Worm (Caenorhabditis elegans) whole organism, young adult: ENCODE measurements around the gene srt-19.

Experiments used
- B0035.1 ChIP-seq: sonication (generic microtip); optimal IDR thresholded peaks from 2 replicates; lab custom pipeline; 2016; ENCODE audit warnings: missing genetic modification characterization, mild to moderate bottlenecking, missing compliant biosample characterization, missing genotype, missing genetic modification reagents
- B0336.3 ChIP-seq: fragments of 200-800 bp; sonication (Bioruptor generic); IDR thresholded peaks from 2 replicates; pipeline ENCODE4 v1.3.6; 2022; ENCODE audit warnings: missing genetic modification characterization, missing compliant biosample characterization
- F33H1.4 ChIP-seq: fragments of 200-800 bp; sonication (Bioruptor generic); IDR thresholded peaks from 2 replicates; pipeline ENCODE4 v1.3.6; 2022; ENCODE audit warnings: missing genetic modification reagents, missing genetic modification characterization, missing compliant biosample characterization
- F37B4.10 ChIP-seq: fragments of 200-800 bp; sonication (Bioruptor generic); IDR thresholded peaks from 2 replicates; pipeline ENCODE4 v1.3.6; 2022; ENCODE audit warnings: missing genetic modification characterization, missing compliant biosample characterization
- F52B5.7 ChIP-seq: sonication (generic microtip); optimal IDR thresholded peaks from 2 replicates; lab custom pipeline; 2016; ENCODE audit warnings: mild to moderate bottlenecking, missing genetic modification characterization, missing compliant biosample characterization
- F55B11.4 ChIP-seq: sonication (generic microtip); optimal IDR thresholded peaks from 2 replicates; lab custom pipeline; 2016; ENCODE audit warnings: missing compliant biosample characterization, missing genetic modification characterization, borderline replicate concordance; ENCODE audit not compliant: insufficient read depth
- F57A8.1 ChIP-seq: fragments of 200-800 bp; sonication (Bioruptor generic); optimal IDR thresholded peaks from 2 replicates; lab custom pipeline; 2018; ENCODE audit warnings: mild to moderate bottlenecking, missing genetic modification characterization, moderate library complexity, missing compliant biosample characterization
- F57C9.4 ChIP-seq: sonication (generic microtip); optimal IDR thresholded peaks from 2 replicates; lab custom pipeline; 2017; ENCODE audit warnings: mild to moderate bottlenecking, missing genetic modification characterization, missing compliant biosample characterization
- K11D2.4 ChIP-seq: fragments of 200-800 bp; sonication (Bioruptor generic); IDR thresholded peaks from 2 replicates; pipeline ENCODE4 v1.3.6; 2022; ENCODE audit warnings: missing genetic modification reagents, missing genetic modification characterization, missing compliant biosample characterization
- T07F8.4 ChIP-seq: sonication (generic microtip); optimal IDR thresholded peaks from 2 replicates; lab custom pipeline; 2016; ENCODE audit warnings: mild to moderate bottlenecking, missing genetic modification characterization, moderate library complexity, missing compliant biosample characterization
- Y53F4B.3 ChIP-seq: fragments of 200-800 bp; sonication (Bioruptor generic); IDR thresholded peaks from 2 replicates; pipeline ENCODE4 v1.3.6; 2022; ENCODE audit warnings: missing genetic modification reagents, missing genetic modification characterization, missing compliant biosample characterization
- Y79H2A.3 ChIP-seq: fragments of 200-800 bp; sonication (Bioruptor generic); conservative IDR thresholded peaks from 2 replicates; pipeline ENCODE4 v1.3.6; 2022; ENCODE audit warnings: missing genetic modification reagents, missing genetic modification characterization, missing compliant biosample characterization
- athp-1 ChIP-seq: sonication (generic microtip); optimal IDR thresholded peaks from 2 replicates; lab custom pipeline; 2017; ENCODE audit warnings: mild to moderate bottlenecking, missing genetic modification characterization, missing compliant biosample characterization
- attf-3 ChIP-seq: fragments of 200-800 bp; sonication (Bioruptor generic); conservative IDR thresholded peaks from 2 replicates; pipeline ENCODE4 v1.3.6; 2022; ENCODE audit warnings: missing genetic modification reagents, missing genetic modification characterization, missing compliant biosample characterization
- attf-6 ChIP-seq: fragments of 200-800 bp; sonication (Bioruptor generic); IDR thresholded peaks from 2 replicates; pipeline ENCODE4 v1.3.6; 2022; ENCODE audit warnings: missing genetic modification reagents, missing genetic modification characterization, missing compliant biosample characterization
- bed-1 ChIP-seq: fragments of 200-800 bp; sonication (Bioruptor generic); IDR thresholded peaks from 2 replicates; pipeline ENCODE4 v1.3.6; 2022; ENCODE audit warnings: missing genetic modification reagents, missing genetic modification characterization, missing compliant biosample characterization
- bed-2 ChIP-seq: fragments of 200-800 bp; sonication (Bioruptor generic); IDR thresholded peaks from 2 replicates; pipeline ENCODE4 v1.3.6; 2022; ENCODE audit warnings: missing genetic modification reagents, missing genetic modification characterization, missing compliant biosample characterization
- ccch-3 ChIP-seq: fragments of 200-800 bp; sonication (Bioruptor generic); optimal IDR thresholded peaks from 2 replicates; lab custom pipeline; 2018; ENCODE audit warnings: mild to moderate bottlenecking, missing genetic modification characterization, missing compliant biosample characterization
- ceh-79 ChIP-seq: sonication (generic microtip); optimal IDR thresholded peaks from 2 replicates; lab custom pipeline; 2017; ENCODE audit warnings: mild to moderate bottlenecking, missing genetic modification characterization, missing compliant biosample characterization
- ceh-91 ChIP-seq: fragments of 200-800 bp; sonication (Bioruptor generic); IDR thresholded peaks from 2 replicates; pipeline ENCODE4 v1.3.6; 2022; ENCODE audit warnings: missing genetic modification reagents, missing genetic modification characterization, missing compliant biosample characterization
- die-1 ChIP-seq: sonication (generic microtip); optimal IDR thresholded peaks from 2 replicates; lab custom pipeline; 2016; ENCODE audit warnings: missing genotype, mild to moderate bottlenecking, missing genetic modification characterization, missing compliant biosample characterization
- dox-1 ChIP-seq: fragments of 200-800 bp; sonication (Bioruptor generic); IDR thresholded peaks from 2 replicates; pipeline ENCODE4 v1.3.6; 2022; ENCODE audit warnings: missing genetic modification reagents, missing genetic modification characterization, missing compliant biosample characterization
- egl-44 ChIP-seq: fragments of 200-800 bp; sonication (Bioruptor generic); IDR thresholded peaks from 2 replicates; pipeline ENCODE4 v1.3.6; 2022; ENCODE audit warnings: missing genetic modification reagents, missing genetic modification characterization, missing compliant biosample characterization
- fkh-3 ChIP-seq: sonication (generic microtip); optimal IDR thresholded peaks from 2 replicates; lab custom pipeline; 2016; ENCODE audit warnings: mild to moderate bottlenecking, missing genetic modification characterization, missing compliant biosample characterization
- gei-17 ChIP-seq: fragments of 200-800 bp; sonication (Bioruptor generic); optimal IDR thresholded peaks from 2 replicates; lab custom pipeline; 2018; ENCODE audit warnings: mild to moderate bottlenecking, missing genetic modification characterization, missing compliant biosample characterization
- him-1 ChIP-seq: sonication (generic microtip); optimal IDR thresholded peaks from 2 replicates; lab custom pipeline; 2016; ENCODE audit warnings: missing genotype, missing genetic modification reagents, missing genetic modification characterization, missing compliant biosample characterization
- hlh-26 ChIP-seq: fragments of 200-800 bp; sonication (Bioruptor generic); conservative IDR thresholded peaks from 2 replicates; pipeline ENCODE4 v1.3.6; 2022; ENCODE audit warnings: missing genetic modification reagents, missing genetic modification characterization, missing compliant biosample characterization
- hmg-1.2 ChIP-seq: fragments of 200-800 bp; sonication (Bioruptor generic); IDR thresholded peaks from 2 replicates; pipeline ENCODE4 v1.3.6; 2022; ENCODE audit warnings: missing genetic modification reagents, missing genetic modification characterization, missing compliant biosample characterization
- hmg-20 ChIP-seq: fragments of 200-800 bp; sonication (Bioruptor generic); IDR thresholded peaks from 2 replicates; pipeline ENCODE4 v1.3.6; 2022; ENCODE audit warnings: missing genetic modification reagents, missing genetic modification characterization, missing compliant biosample characterization
- hsf-1 ChIP-seq: fragments of 200-800 bp; sonication (Bioruptor generic); IDR thresholded peaks from 2 replicates; pipeline ENCODE4 v1.3.6; 2022; ENCODE audit warnings: missing genetic modification reagents, missing genetic modification characterization, missing compliant biosample characterization
- let-526 ChIP-seq: fragments of 200-800 bp; sonication (Bioruptor generic); IDR thresholded peaks from 2 replicates; pipeline ENCODE4 v1.3.6; 2022; ENCODE audit warnings: missing genetic modification reagents, missing genetic modification characterization, missing compliant biosample characterization
- let-607 ChIP-seq, 2 experiments: fragments of 200-800 bp in 1 of 2; sonication (Bioruptor generic) in 1 of 2; sonication (generic microtip) in 1 of 2; optimal IDR thresholded peaks; 2 replicates each; lab custom pipeline; 2016 to 2018; ENCODE audit warnings: mild to moderate bottlenecking in 2 of 2, missing compliant biosample characterization in 2 of 2, missing genetic modification characterization in 2 of 2, moderate library complexity in 2 of 2, missing genotype in 1 of 2
- lin-26 ChIP-seq: fragments of 200-800 bp; sonication (Bioruptor generic); IDR thresholded peaks from 2 replicates; pipeline ENCODE4 v1.3.6; 2022; ENCODE audit warnings: missing genetic modification reagents, missing genetic modification characterization, missing compliant biosample characterization
- madf-3 ChIP-seq: fragments of 200-800 bp; sonication (Bioruptor generic); IDR thresholded peaks from 2 replicates; pipeline ENCODE4 v1.3.6; 2022; ENCODE audit warnings: missing genetic modification reagents, missing genetic modification characterization, missing compliant biosample characterization
- madf-8 ChIP-seq: fragments of 200-800 bp; sonication (Bioruptor generic); conservative IDR thresholded peaks from 2 replicates; pipeline ENCODE4 v1.3.6; 2022; ENCODE audit warnings: missing genetic modification reagents, missing genetic modification characterization, missing compliant biosample characterization
- nfya-1 ChIP-seq: sonication (generic microtip); optimal IDR thresholded peaks from 2 replicates; lab custom pipeline; 2017; ENCODE audit warnings: antibody characterized with exemption, missing compliant biosample characterization, missing genetic modification characterization, borderline replicate concordance; ENCODE audit not compliant: insufficient read depth
- rcor-1 ChIP-seq: fragments of 200-800 bp; sonication (Bioruptor generic); IDR thresholded peaks from 2 replicates; pipeline ENCODE4 v1.3.6; 2022; ENCODE audit warnings: missing genetic modification reagents, missing genetic modification characterization, missing compliant biosample characterization
- snpc-1.1 ChIP-seq: sonication (generic microtip); optimal IDR thresholded peaks from 2 replicates; lab custom pipeline; 2017; ENCODE audit warnings: missing genetic modification characterization, mild to moderate bottlenecking, missing compliant biosample characterization, antibody characterized with exemption, moderate library complexity, missing genotype, missing genetic modification reagents; ENCODE audit not compliant: insufficient read depth
- snpc-3.4 ChIP-seq: sonication (generic microtip); optimal IDR thresholded peaks from 2 replicates; lab custom pipeline; 2017; ENCODE audit warnings: missing genetic modification characterization, mild to moderate bottlenecking, missing compliant biosample characterization, antibody characterized with exemption, moderate library complexity, missing genotype, missing genetic modification reagents
- snpc-4 ChIP-seq, 5 experiments: fragments of 150-350 bp in 1 of 5; sonication (generic microtip) in 4 of 5; optimal IDR thresholded peaks; 2 replicates each; lab custom pipeline; 2014 to 2018; ENCODE audit warnings: missing genetic modification characterization in 5 of 5, missing biosample characterization in 3 of 5, antibody characterized with exemption in 2 of 5, mild to moderate bottlenecking in 2 of 5, missing compliant biosample characterization in 2 of 5, missing genotype in 2 of 5, moderate library complexity in 2 of 5, missing genetic modification reagents in 1 of 5
- unc-62 ChIP-seq: fragments of 150-350 bp; optimal IDR thresholded peaks from 2 replicates; lab custom pipeline; 2014; ENCODE audit warnings: missing biosample characterization, missing genetic modification reagents, missing genetic modification characterization
- zfh-2 ChIP-seq: fragments of 200-800 bp; sonication (Bioruptor generic); conservative IDR thresholded peaks from 2 replicates; pipeline ENCODE4 v1.3.6; 2022; ENCODE audit warnings: missing genetic modification reagents, missing genetic modification characterization, missing compliant biosample characterization

srt-19 gene

ce11 chrV:4241555-4241954 is 43.3 kb upstream of the srt-19 start (continued):
- TF ChIP-seq snpc-4 (GFP tag; optimal IDR thresholded peaks at IDR 0.05; lab: Kevin White, UChicago) (no peak), snpc-4 (tag; optimal IDR thresholded peaks at IDR 0.05; lab: Kevin White, UChicago) (no peak), hsf-1 (no peak), madf-3 (GFP tag; lab: Robert Waterston, UW) (no peak)

- no peak for TF ChIP-seq lin-26 (GFP tag; lab: Robert Waterston, UW)
- no peak for TF ChIP-seq T07F8.4 (tag; lab: Kevin White, UChicago)
- TF ChIP-seq snpc-1.1 (tag; lab: Kevin White, UChicago): no peak
- no peak for TF ChIP-seq ccch-3 (GFP tag; lab: Kevin White, UChicago)
- TF ChIP-seq hlh-26 (GFP tag; lab: Robert Waterston, UW): no peak
- no peak for TF ChIP-seq bed-2 (GFP tag; lab: Robert Waterston, UW)
- TF ChIP-seq egl-44 (GFP tag; lab: Robert Waterston, UW): no peak
- no peak for TF ChIP-seq snpc-4 (GFP tag; optimal IDR thresholded peaks at IDR 0.05; lab: Kevin White, UChicago)
- no peak for TF ChIP-seq snpc-4 (tag; optimal IDR thresholded peaks at IDR 0.05; lab: Kevin White, UChicago)
- no peak for TF ChIP-seq B0336.3 (GFP tag; lab: Robert Waterston, UW)
- no peak for TF ChIP-seq nfya-1 (tag; lab: Kevin White, UChicago)
- no peak for TF ChIP-seq F33H1.4 (GFP tag; lab: Robert Waterston, UW)
- no peak for TF ChIP-seq hmg-20 (GFP tag; lab: Robert Waterston, UW)
- TF ChIP-seq bed-1 (GFP tag; lab: Robert Waterston, UW): no peak
- no peak for TF ChIP-seq hmg-1.2 (GFP tag; lab: Robert Waterston, UW)
- TF ChIP-seq dox-1 (GFP tag; lab: Robert Waterston, UW): no peak
- no peak for TF ChIP-seq die-1 (tag; lab: Kevin White, UChicago)
- no peak for TF ChIP-seq rcor-1 (GFP tag; lab: Robert Waterston, UW)
- TF ChIP-seq F57A8.1 (GFP tag; lab: Kevin White, UChicago): no peak
- TF ChIP-seq snpc-3.4: no peak
- no peak for TF ChIP-seq K11D2.4 (GFP tag; lab: Robert Waterston, UW)
Measured at ce11 chrV:4242431-4242830, 42.4 kb upstream of the srt-19 start, which contains the start of gene srt-12. srt-12 (minus strand) TSS chrV:4242531.

DNA sequence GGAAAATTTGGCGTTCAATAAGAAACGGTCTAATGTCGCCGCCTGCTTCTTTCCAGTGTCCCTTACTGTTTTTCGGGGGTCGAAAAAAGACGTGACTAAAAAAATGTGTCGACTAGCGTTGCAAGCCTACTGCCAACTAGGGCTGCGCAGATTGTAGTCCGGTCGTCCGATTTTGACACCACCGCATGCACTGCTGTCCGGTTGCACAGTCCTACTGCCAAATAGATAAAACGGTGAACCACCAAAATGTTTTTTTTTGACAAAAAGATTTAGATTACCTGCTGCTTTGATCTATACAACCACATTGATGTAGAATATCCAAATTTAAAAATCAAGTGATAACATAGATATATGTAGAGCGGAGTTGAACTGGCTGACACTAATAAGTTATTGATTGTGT is 36.5 kb upstream of the srt-19 start:
- no peak for TF ChIP-seq F55B11.4 (tag; lab: Kevin White, UChicago)
- TF ChIP-seq madf-8: no peak
- TF ChIP-seq snpc-1.1 (tag; lab: Kevin White, UChicago): peak; percentile 37
- TF ChIP-seq gei-17 (GFP tag; lab: Kevin White, UChicago): no peak
- TF ChIP-seq zfh-2 (GFP tag; lab: Robert Waterston, UW): no peak
- TF ChIP-seq snpc-4 (GFP tag; optimal IDR thresholded peaks at IDR 0.05; lab: Kevin White, UChicago): peak; percentile 46
- TF ChIP-seq snpc-4 (tag; optimal IDR thresholded peaks at IDR 0.05; lab: Kevin White, UChicago): peak in 2 of 4 experiments; percentile 87 to 94
- TF ChIP-seq ceh-79: no peak
- TF ChIP-seq athp-1: no peak
- no peak for TF ChIP-seq Y53F4B.3 (GFP tag; lab: Robert Waterston, UW)

- TF ChIP-seq unc-62: no peak
- no peak for TF ChIP-seq B0336.3 (GFP tag; lab: Robert Waterston, UW)
- TF ChIP-seq fkh-3 (tag; lab: Kevin White, UChicago): no peak
- TF ChIP-seq let-607 (tag; optimal IDR thresholded peaks at IDR 0.05; lab: Kevin White, UChicago): no peak
- TF ChIP-seq egl-44 (GFP tag; lab: Robert Waterston, UW): no peak
- no peak for TF ChIP-seq attf-3 (GFP tag; lab: Robert Waterston, UW)
- TF ChIP-seq him-1 (tag; lab: Kevin White, UChicago): no peak
- TF ChIP-seq F37B4.10 (GFP tag; lab: Robert Waterston, UW): no peak
- no peak for TF ChIP-seq B0035.1 (tag; lab: Kevin White, UChicago)
- no peak for TF ChIP-seq Y79H2A.3
- no peak for TF ChIP-seq attf-6 (GFP tag; lab: Robert Waterston, UW)
- TF ChIP-seq ceh-91 (GFP tag; lab: Robert Waterston, UW): no peak
- TF ChIP-seq let-526: no peak
- no peak for TF ChIP-seq F52B5.7 (tag; lab: Kevin White, UChicago)
- TF ChIP-seq F57A8.1 (GFP tag; lab: Kevin White, UChicago): no peak
- TF ChIP-seq F57C9.4: no peak
Measured at ce11 chrV:4250047-4250446, 34.8 kb upstream of the srt-19 start, which contains the start of gene srt-13. srt-13 (minus strand) TSS chrV:4250147.
